Fruit fly (Drosophila melanogaster) whole organism, prepupa: ENCODE results near the gene CG13023.

Experiments
- Blimp-1 ChIP-seq: fragments of 200-800 bp; sonication (Bioruptor generic); optimal IDR thresholded peaks from 3 replicates; lab custom pipeline; 2017; ENCODE audit warnings: missing biosample characterization, missing genetic modification characterization, mild to moderate bottlenecking, moderate library complexity, missing genetic modification reagents
- CG10631 ChIP-seq: fragments of 200-800 bp; sonication (Bioruptor generic); optimal IDR thresholded peaks from 2 replicates; lab custom pipeline; 2016; ENCODE audit warnings: missing biosample characterization, missing genetic modification characterization
- CG10669 ChIP-seq: fragments of 200-800 bp; sonication (Bioruptor generic); optimal IDR thresholded peaks from 3 replicates; lab custom pipeline; 2018; ENCODE audit warnings: missing biosample characterization, mild to moderate bottlenecking, missing genetic modification characterization, moderate library complexity
- CG11294 ChIP-seq: fragments of 200-800 bp; sonication (Bioruptor generic); IDR thresholded peaks from 2 replicates; pipeline ENCODE4 v1.3.6; 2022; ENCODE audit warnings: missing biosample characterization, missing genetic modification characterization
- CG11762 ChIP-seq: fragments of 200-800 bp; sonication (Bioruptor generic); optimal IDR thresholded peaks from 3 replicates; lab custom pipeline; 2016; ENCODE audit warnings: missing biosample characterization, missing genetic modification characterization; ENCODE audit not compliant: insufficient read depth
- CG11902 ChIP-seq: fragments of 200-800 bp; sonication (Bioruptor generic); optimal IDR thresholded peaks from 3 replicates; lab custom pipeline; 2016; ENCODE audit warnings: missing biosample characterization, missing genetic modification characterization
- CG15336 ChIP-seq: fragments of 200-800 bp; sonication (Bioruptor generic); IDR thresholded peaks from 2 replicates; pipeline ENCODE4 v1.3.6; 2022; ENCODE audit warnings: missing biosample characterization, missing genetic modification characterization
- CG1621 ChIP-seq: fragments of 200-800 bp; sonication (Bioruptor generic); optimal IDR thresholded peaks from 3 replicates; lab custom pipeline; 2018; ENCODE audit warnings: missing biosample characterization, mild to moderate bottlenecking, missing genetic modification characterization
- CG3032 ChIP-seq: fragments of 200-800 bp; optimal IDR thresholded peaks from 2 replicates; lab custom pipeline; 2019; ENCODE audit warnings: missing biosample characterization, mild to moderate bottlenecking, missing genetic modification characterization, moderate library complexity
- CG31627 ChIP-seq: fragments of 200-800 bp; sonication (Bioruptor generic); optimal IDR thresholded peaks from 3 replicates; lab custom pipeline; 2016; ENCODE audit warnings: missing biosample characterization, missing genetic modification characterization
- CG32006 ChIP-seq: fragments of 200-800 bp; sonication (Bioruptor generic); optimal IDR thresholded peaks from 3 replicates; lab custom pipeline; 2017; ENCODE audit warnings: missing biosample characterization, mild to moderate bottlenecking, missing genetic modification characterization
- CG34406 ChIP-seq: fragments of 200-800 bp; sonication (Bioruptor generic); optimal IDR thresholded peaks from 3 replicates; lab custom pipeline; 2016; ENCODE audit warnings: missing biosample characterization, missing genetic modification characterization
- CG3919 ChIP-seq: fragments of 200-800 bp; sonication (Bioruptor generic); optimal IDR thresholded peaks from 3 replicates; lab custom pipeline; 2016; ENCODE audit warnings: missing biosample characterization, missing genetic modification characterization
- CG4318 ChIP-seq: fragments of 200-800 bp; sonication (Bioruptor generic); optimal IDR thresholded peaks from 3 replicates; lab custom pipeline; 2017; ENCODE audit warnings: missing biosample characterization, mild to moderate bottlenecking, missing genetic modification characterization
- CG6163 ChIP-seq: fragments of 200-800 bp; sonication (Bioruptor generic); IDR thresholded peaks from 3 replicates; pipeline ENCODE4 v1.3.6; 2022; ENCODE audit warnings: missing biosample characterization, missing genetic modification characterization
- CG6792 ChIP-seq: fragments of 200-800 bp; sonication (Bioruptor generic); optimal IDR thresholded peaks from 3 replicates; lab custom pipeline; 2016; ENCODE audit warnings: missing biosample characterization, missing genetic modification characterization
- CG6808 ChIP-seq: fragments of 200-800 bp; sonication (Bioruptor generic); optimal IDR thresholded peaks from 3 replicates; lab custom pipeline; 2017; ENCODE audit warnings: missing biosample characterization, missing genetic modification characterization, mild to moderate bottlenecking, moderate library complexity, missing genetic modification reagents
- CG6854 ChIP-seq: fragments of 200-800 bp; sonication (Bioruptor generic); optimal IDR thresholded peaks from 2 replicates; lab custom pipeline; 2017; ENCODE audit warnings: missing biosample characterization, mild to moderate bottlenecking, missing genetic modification characterization
- CG8119 ChIP-seq: fragments of 200-800 bp; sonication (Bioruptor generic); IDR thresholded peaks from 3 replicates; pipeline ENCODE4 v1.3.6; 2022; ENCODE audit warnings: missing biosample characterization, missing genetic modification characterization
- CG8632 ChIP-seq: fragments of 200-800 bp; sonication (Bioruptor generic); optimal IDR thresholded peaks from 3 replicates; lab custom pipeline; 2016; ENCODE audit warnings: missing biosample characterization, missing genetic modification characterization
- Eip75B ChIP-seq: fragments of 200-800 bp; sonication (Bioruptor generic); optimal IDR thresholded peaks from 3 replicates; lab custom pipeline; 2016; ENCODE audit warnings: missing biosample characterization, missing genetic modification characterization
- Eip78C ChIP-seq: fragments of 200-800 bp; sonication (Bioruptor generic); peaks from one replicate; lab custom pipeline; 2016; ENCODE audit warnings: missing biosample characterization, missing genetic modification characterization
- Eip93F ChIP-seq: fragments of 200-800 bp; sonication (Bioruptor generic); optimal IDR thresholded peaks from 2 replicates; lab custom pipeline; 2016; ENCODE audit warnings: missing biosample characterization, mild to moderate bottlenecking, missing genetic modification characterization
- Ets21C ChIP-seq: fragments of 200-800 bp; sonication (Bioruptor generic); optimal IDR thresholded peaks from 3 replicates; lab custom pipeline; 2016; ENCODE audit warnings: missing biosample characterization, missing genetic modification characterization
- Ets96B ChIP-seq: fragments of 200-800 bp; optimal IDR thresholded peaks from 2 replicates; lab custom pipeline; 2019; ENCODE audit warnings: missing biosample characterization, mild to moderate bottlenecking, missing genetic modification characterization, moderate library complexity
- Gug ChIP-seq: fragments of 200-800 bp; sonication (Bioruptor generic); IDR thresholded peaks from 2 replicates; pipeline ENCODE4 v1.3.6; 2022; ENCODE audit warnings: missing biosample characterization, missing genetic modification characterization
- Hr38 ChIP-seq: sonication (Bioruptor generic); optimal IDR thresholded peaks from 2 replicates; lab custom pipeline; 2016; ENCODE audit warnings: missing biosample characterization, missing genetic modification characterization
- Hr4 ChIP-seq: fragments of 200-800 bp; sonication (Bioruptor generic); optimal IDR thresholded peaks from 3 replicates; lab custom pipeline; 2016; ENCODE audit warnings: missing biosample characterization, missing genetic modification characterization
- Lpt ChIP-seq: fragments of 200-800 bp; sonication (Bioruptor generic); optimal IDR thresholded peaks from 3 replicates; lab custom pipeline; 2016; ENCODE audit warnings: missing biosample characterization, missing genetic modification characterization
- Met ChIP-seq: fragments of 200-800 bp; sonication (Bioruptor generic); optimal IDR thresholded peaks from 3 replicates; lab custom pipeline; 2016; ENCODE audit warnings: missing biosample characterization, missing genetic modification characterization
- OdsH ChIP-seq: fragments of 200-800 bp; sonication (Bioruptor generic); optimal IDR thresholded peaks from 3 replicates; lab custom pipeline; 2016; ENCODE audit warnings: missing biosample characterization, missing genetic modification characterization
- Sox102F ChIP-seq: fragments of 200-800 bp; sonication (Bioruptor generic); optimal IDR thresholded peaks from 2 replicates; lab custom pipeline; 2016; ENCODE audit warnings: missing biosample characterization, mild to moderate bottlenecking, missing genetic modification characterization
- Sox14 ChIP-seq: fragments of 200-800 bp; sonication (Bioruptor generic); optimal IDR thresholded peaks from 3 replicates; lab custom pipeline; 2016; ENCODE audit warnings: missing biosample characterization, missing genetic modification characterization
- achi ChIP-seq: fragments of 200-800 bp; sonication (Bioruptor generic); optimal IDR thresholded peaks from 3 replicates; lab custom pipeline; 2016; ENCODE audit warnings: missing biosample characterization, missing genetic modification characterization
- acj6 ChIP-seq: fragments of 200-800 bp; sonication (Bioruptor generic); optimal IDR thresholded peaks from 3 replicates; lab custom pipeline; 2016; ENCODE audit warnings: missing biosample characterization, missing genetic modification characterization
- dac ChIP-seq: fragments of 200-800 bp; sonication (Bioruptor generic); optimal IDR thresholded peaks from 2 replicates; lab custom pipeline; 2017; ENCODE audit warnings: missing biosample characterization, mild to moderate bottlenecking, missing genetic modification characterization
- eg ChIP-seq: fragments of 200-800 bp; sonication (Bioruptor generic); IDR thresholded peaks from 3 replicates; pipeline ENCODE4 v1.3.6; 2022; ENCODE audit warnings: missing biosample characterization, missing genetic modification characterization
- esn ChIP-seq: fragments of 200-800 bp; sonication (Bioruptor generic); optimal IDR thresholded peaks from 2 replicates; lab custom pipeline; 2016; ENCODE audit warnings: missing biosample characterization, mild to moderate bottlenecking, missing genetic modification characterization, moderate library complexity
- fd85E ChIP-seq: fragments of 200-800 bp; sonication (Bioruptor generic); optimal IDR thresholded peaks from 3 replicates; lab custom pipeline; 2016; ENCODE audit warnings: missing biosample characterization, missing genetic modification characterization
- fkh ChIP-seq: fragments of 200-800 bp; sonication (Bioruptor generic); optimal IDR thresholded peaks from 3 replicates; lab custom pipeline; 2017; ENCODE audit warnings: missing biosample characterization, mild to moderate bottlenecking, missing genetic modification characterization, moderate library complexity
- net ChIP-seq: fragments of 200-800 bp; sonication (Bioruptor generic); optimal IDR thresholded peaks from 3 replicates; lab custom pipeline; 2016; ENCODE audit warnings: missing biosample characterization, missing genetic modification characterization
- pdm3 ChIP-seq: fragments of 200-800 bp; sonication (Bioruptor generic); optimal IDR thresholded peaks from 3 replicates; lab custom pipeline; 2016; ENCODE audit warnings: missing biosample characterization, missing genetic modification characterization
- salr ChIP-seq, 2 experiments: fragments of 200-800 bp; sonication (Bioruptor generic); optimal IDR thresholded peaks; 3 replicates each; lab custom pipeline; 2016 to 2018; ENCODE audit warnings: missing biosample characterization in 2 of 2, missing genetic modification characterization in 2 of 2, mild to moderate bottlenecking in 1 of 2
- spab ChIP-seq: fragments of 200-800 bp; sonication (Bioruptor generic); optimal IDR thresholded peaks from 2 replicates; lab custom pipeline; 2017; ENCODE audit warnings: missing biosample characterization, mild to moderate bottlenecking, missing genetic modification characterization, missing genetic modification reagents
- ss ChIP-seq, 2 experiments: fragments of 200-800 bp; sonication (Bioruptor generic); optimal IDR thresholded peaks; 2 replicates in 1 of 2; 3 replicates in 1 of 2; lab custom pipeline; 2017 to 2018; ENCODE audit warnings: mild to moderate bottlenecking in 2 of 2, missing biosample characterization in 2 of 2, missing genetic modification characterization in 2 of 2, moderate library complexity in 1 of 2
- vri ChIP-seq: fragments of 200-800 bp; sonication (Bioruptor generic); optimal IDR thresholded peaks from 3 replicates; lab custom pipeline; 2016; ENCODE audit warnings: missing biosample characterization, mild to moderate bottlenecking, missing genetic modification characterization

Gene CG13023

dm6 chr3L:16975638-16976528 is 48.6 kb upstream of the CG13023 start (continued):
- TF ChIP-seq CG3919 (GFP tag; lab: Kevin White, UChicago) (peak; percentile 63), Sox102F (GFP tag; lab: Kevin White, UChicago) (peak; percentile 62), OdsH (GFP tag; lab: Kevin White, UChicago) (peak; percentile 59), CG11762 (peak; percentile 47), net (GFP tag; lab: Kevin White, UChicago) (peak; percentile 75), ss (GFP tag; optimal IDR thresholded peaks at IDR 0.05; lab: Kevin White, UChicago) (peak; percentile 46 to 59), CG6808 (GFP tag; lab: Kevin White, UChicago) (peak; percentile 86), vri (peak; percentile 28), CG3032 (peak; percentile 73), CG8632 (peak; percentile 59)

DNA sequence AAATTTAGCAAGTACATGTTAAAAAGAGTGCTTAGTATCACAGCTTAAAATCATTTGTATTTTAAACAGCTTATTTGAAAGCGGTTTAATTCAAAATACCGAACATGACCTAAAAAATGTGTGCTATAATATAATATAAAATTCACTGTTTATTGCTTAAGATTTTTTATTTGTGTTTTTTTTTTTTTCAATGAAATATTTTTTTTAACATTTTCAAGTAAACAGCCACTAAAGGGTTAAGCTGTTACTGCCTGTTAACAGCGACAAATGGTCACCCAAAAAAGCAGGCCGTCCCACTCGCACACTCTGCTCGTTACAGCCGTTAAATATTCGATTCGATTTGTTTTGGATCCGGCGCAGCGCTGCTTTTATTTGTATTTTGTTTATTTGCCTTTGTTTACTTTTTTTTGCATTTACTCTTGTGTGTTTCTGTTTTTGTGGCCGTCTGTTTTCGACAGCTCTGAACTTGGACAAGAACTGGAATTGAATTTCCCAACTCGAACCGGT is 47.5 kb upstream of the CG13023 start:
- TF ChIP-seq eg (peak; percentile 47; the same call in 2 of the 3 replicates), Eip75B (GFP tag; lab: Kevin White, UChicago) (peak; percentile 54), CG31627 (GFP tag; lab: Kevin White, UChicago) (no peak), ss (GFP tag; optimal IDR thresholded peaks at IDR 0.05; lab: Kevin White, UChicago) (peak in 1 of 2 experiments; percentile 49), dac (GFP tag; lab: Kevin White, UChicago) (no peak), CG11902 (no peak), Met (GFP tag; lab: Kevin White, UChicago) (peak; percentile 52), fd85E (GFP tag; lab: Kevin White, UChicago) (no peak), CG6792 (GFP tag; lab: Kevin White, UChicago) (peak; percentile 52), Lpt (GFP tag; lab: Kevin White, UChicago) (no peak), CG8119 (GFP tag; lab: Robert Waterston, UW) (peak; percentile 46; the same call in 2 of the 3 replicates), Ets96B (tag; lab: Kevin White, UChicago) (no peak), Blimp-1 (no peak), vri (no peak), Eip78C (GFP tag; lab: Kevin White, UChicago) (peak; percentile 82), CG11294 (peak; percentile 8; the same call in 1 of the 2 replicates), pdm3 (GFP tag; lab: Kevin White, UChicago) (peak; percentile 37), CG6854 (GFP tag; lab: Kevin White, UChicago) (peak; percentile 24), CG15336 (peak; percentile 63), fkh (GFP tag; lab: Kevin White, UChicago) (peak; percentile 74), CG11762 (peak; percentile 62), Sox102F (GFP tag; lab: Kevin White, UChicago) (peak; percentile 65), CG8632 (no peak), acj6 (peak; percentile 35), salr (GFP tag; optimal IDR thresholded peaks at IDR 0.05; lab: Kevin White, UChicago) (peak in 1 of 2 experiments; percentile 42), CG6163 (no peak), net (GFP tag; lab: Kevin White, UChicago) (peak; percentile 9), Sox14 (GFP tag; lab: Kevin White, UChicago) (peak; percentile 43), Hr38 (GFP tag; lab: Kevin White, UChicago) (no peak), CG3919 (GFP tag; lab: Kevin White, UChicago) (peak; percentile 76), CG10631 (GFP tag; lab: Kevin White, UChicago) (peak; percentile 31), Eip93F (GFP tag; lab: Kevin White, UChicago) (no peak), spab (GFP tag; lab: Kevin White, UChicago) (peak; percentile 32), Ets21C (no peak), esn (GFP tag; lab: Kevin White, UChicago) (peak; percentile 69), achi (GFP tag; lab: Kevin White, UChicago) (peak; percentile 8), Hr4 (GFP tag; lab: Kevin White, UChicago) (peak; percentile 43), Gug (no peak), OdsH (GFP tag; lab: Kevin White, UChicago) (peak; percentile 55), CG32006 (peak; percentile 51), CG10669 (GFP tag; lab: Kevin White, UChicago) (peak; percentile 34), CG1621 (no peak), CG4318 (peak; percentile 39), CG34406 (GFP tag; lab: Kevin White, UChicago) (peak; percentile 52)
